Fruit fly (Drosophila melanogaster): ENCODE measurements around the gene Gug.

Gene Gug

dm6 chr3L:8451966-8452620 is 2.4 kb downstream of the Gug start:
- TF ChIP-seq CG4360 (GFP tag; IDR thresholded peaks at IDR 0.05): peak; percentile 4; the same call in 1 of the 2 replicates
- 0 out of 3 replicates have a peak, but pooled peaks have one; percentile 47 for TF ChIP-seq CG2199 (GFP tag; IDR thresholded peaks at IDR 0.05)
- TF ChIP-seq sug (tag; optimal IDR thresholded peaks at IDR 0.05): peak; percentile 61
- TF ChIP-seq luna (GFP tag; optimal IDR thresholded peaks at IDR 0.05): no peak
- no peak for TF ChIP-seq wek (GFP tag; optimal IDR thresholded peaks at IDR 0.05)
- peak; percentile 94 for TF ChIP-seq Hey (tag; optimal IDR thresholded peaks at IDR 0.05)
- TF ChIP-seq HmgZ (tag; optimal IDR thresholded peaks at IDR 0.05): no peak
- no peak for TF ChIP-seq CG31441 (GFP tag; IDR thresholded peaks at IDR 0.05)
- peak; percentile 38 for TF ChIP-seq twi (tag; optimal IDR thresholded peaks at IDR 0.05)
- peak; percentile 1 for TF ChIP-seq CG18599 (GFP tag; optimal IDR thresholded peaks at IDR 0.05)
- peak; percentile 54 for TF ChIP-seq pros (GFP tag; optimal IDR thresholded peaks at IDR 0.05)
- TF ChIP-seq fd96Cb (tag; optimal IDR thresholded peaks at IDR 0.05): no peak
- TF ChIP-seq chinmo (GFP tag; IDR thresholded peaks at IDR 0.05; ENCODE audit: partially characterized antibody): peak; percentile 14; the same call in 1 of the 4 replicates
- TF ChIP-seq Kr (GFP tag; optimal IDR thresholded peaks at IDR 0.05): peak; percentile 41
- TF ChIP-seq Med (GFP tag): peak; percentile 17
- no peak for TF ChIP-seq Ets65A (GFP tag)
- no peak for TF ChIP-seq lov (optimal IDR thresholded peaks at IDR 0.05)
- TF ChIP-seq lov (GFP tag; IDR thresholded peaks at IDR 0.05): 0 out of 3 replicates have a peak, but pooled peaks have one; percentile 44
- no peak for TF ChIP-seq fd3F (GFP tag; optimal IDR thresholded peaks at IDR 0.05)
- TF ChIP-seq CG10366 (GFP tag; IDR thresholded peaks at IDR 0.05): no peak
- TF ChIP-seq hbn (GFP tag; IDR thresholded peaks at IDR 0.05; ENCODE audit: partially characterized antibody): no peak
- peak; percentile 4 for TF ChIP-seq Deaf1 (tag; optimal IDR thresholded peaks at IDR 0.05)
- TF ChIP-seq oc (tag; optimal IDR thresholded peaks at IDR 0.05): peak; percentile 9
- TF ChIP-seq jigr1 (GFP tag; IDR thresholded peaks at IDR 0.05): no peak
- peak; percentile 63 for TF ChIP-seq sd (tag; optimal IDR thresholded peaks at IDR 0.05)
- TF ChIP-seq CG14965 (GFP tag; optimal IDR thresholded peaks at IDR 0.05; ENCODE audit: borderline replicate concordance): no peak
- no peak for TF ChIP-seq croc (GFP tag; conservative IDR thresholded peaks at IDR 0.05)
- peak; percentile 89 for TF ChIP-seq exex (tag; optimal IDR thresholded peaks at IDR 0.05)
- no peak for TF ChIP-seq CG18764 (GFP tag; optimal IDR thresholded peaks at IDR 0.05)
- TF ChIP-seq CG11560 (tag; IDR thresholded peaks at IDR 0.05): no peak
- TF ChIP-seq CG12659 (GFP tag; optimal IDR thresholded peaks at IDR 0.05): no peak
- peak; percentile 93 for TF ChIP-seq grn (GFP tag; optimal IDR thresholded peaks at IDR 0.05)
- TF ChIP-seq hkb (optimal IDR thresholded peaks at IDR 0.05): no peak
- TF ChIP-seq hkb (GFP tag; IDR thresholded peaks at IDR 0.05): no peak
- peak; percentile 71 for TF ChIP-seq CG7745 (tag; optimal IDR thresholded peaks at IDR 0.05)
- peak; percentile 90 for TF ChIP-seq Vsx1 (GFP tag; optimal IDR thresholded peaks at IDR 0.05)
- peak; percentile 1 for TF ChIP-seq CG12769 (tag; optimal IDR thresholded peaks at IDR 0.05)

- TF ChIP-seq HmgD (GFP tag; optimal IDR thresholded peaks at IDR 0.05) (no peak), CG15479 (GFP tag; optimal IDR thresholded peaks at IDR 0.05) (peak; percentile 45), CG13123 (GFP tag; optimal IDR thresholded peaks at IDR 0.05) (no peak), grn (GFP tag; optimal IDR thresholded peaks at IDR 0.05) (peak; percentile 51), MESR4 (GFP tag; optimal IDR thresholded peaks at IDR 0.05) (no peak), run (tag; optimal IDR thresholded peaks at IDR 0.05) (peak; percentile 5), oc (tag; optimal IDR thresholded peaks at IDR 0.05) (no peak), sd (tag; optimal IDR thresholded peaks at IDR 0.05) (peak; percentile 68), GATAe (GFP tag; conservative IDR thresholded peaks at IDR 0.05) (0 out of 2 replicates have a peak, but pooled peaks have one; percentile 18), Rfx (GFP tag; IDR thresholded peaks at IDR 0.05) (0 out of 2 replicates have a peak, but pooled peaks have one; percentile 11), slbo (GFP tag; IDR thresholded peaks at IDR 0.05) (0 out of 2 replicates have a peak, but pooled peaks have one; percentile 23), cg (GFP tag; optimal IDR thresholded peaks at IDR 0.05) (no peak), Atf6 (GFP tag; IDR thresholded peaks at IDR 0.05) (peak; percentile 18; the same call in 1 of the 2 replicates), exex (tag; optimal IDR thresholded peaks at IDR 0.05) (peak; percentile 89), CG10462 (GFP tag; optimal IDR thresholded peaks at IDR 0.05) (no peak), CG7786 (GFP tag; optimal IDR thresholded peaks at IDR 0.05) (no peak), zen (tag; optimal IDR thresholded peaks at IDR 0.05) (peak; percentile 23), chinmo (GFP tag; IDR thresholded peaks at IDR 0.05; ENCODE audit: partially characterized antibody) (peak; percentile 65; the same call in 2 of the 4 replicates)
Observed at dm6 chr3L:8452986-8453385, 3.3 kb downstream of the Gug start.

All from whole organism, embryonic.